Fruit fly (Drosophila melanogaster) whole organism, embryonic: ENCODE measurements around the gene abo.

Experiments used
- ATbp ChIP-seq: fragments of 200-800 bp; sonication (Bioruptor generic); optimal IDR thresholded peaks from 2 replicates; lab custom pipeline; 2017; ENCODE audit warnings: missing biosample characterization, mild to moderate bottlenecking, missing genetic modification characterization, missing genetic modification reagents
- BEAF-32 ChIP-seq: fragments of 200-800 bp; sonication (Bioruptor generic); optimal IDR thresholded peaks from 3 replicates; lab custom pipeline; 2017; ENCODE audit warnings: missing biosample characterization, missing genetic modification characterization, mild to moderate bottlenecking, moderate library complexity, missing genetic modification reagents
- Bgb ChIP-seq: fragments of 200-800 bp; sonication (Bioruptor generic); IDR thresholded peaks from 2 replicates; pipeline ENCODE4 v1.3.6; 2022; ENCODE audit warnings: missing biosample characterization, missing genetic modification characterization; ENCODE audit not compliant: partially characterized antibody
- CG10431 ChIP-seq: fragments of 200-800 bp; sonication (Bioruptor generic); optimal IDR thresholded peaks from 3 replicates; lab custom pipeline; 2018; ENCODE audit warnings: missing biosample characterization, mild to moderate bottlenecking, missing genetic modification characterization
- CG12299 ChIP-seq: fragments of 200-800 bp; sonication (Bioruptor generic); optimal IDR thresholded peaks from 2 replicates; lab custom pipeline; 2018; ENCODE audit warnings: missing biosample characterization, mild to moderate bottlenecking, missing genetic modification characterization
- CG12391 ChIP-seq: fragments of 200-800 bp; sonication (Bioruptor generic); optimal IDR thresholded peaks from 3 replicates; lab custom pipeline; 2018; ENCODE audit warnings: missing biosample characterization, mild to moderate bottlenecking, missing genetic modification characterization, moderate library complexity
- CG15514 ChIP-seq: fragments of 200-800 bp; sonication (Bioruptor generic); optimal IDR thresholded peaks from 3 replicates; lab custom pipeline; 2017; ENCODE audit warnings: missing biosample characterization, missing genetic modification characterization, mild to moderate bottlenecking, moderate library complexity, missing genetic modification reagents
- CG16813 ChIP-seq: fragments of 200-800 bp; sonication (Bioruptor generic); IDR thresholded peaks from 3 replicates; pipeline ENCODE4 v1.3.6; 2022; ENCODE audit warnings: missing biosample characterization, missing genetic modification characterization; ENCODE audit not compliant: partially characterized antibody
- CG17361 ChIP-seq: fragments of 200-800 bp; sonication (Bioruptor generic); IDR thresholded peaks from 3 replicates; pipeline ENCODE4 v1.3.6; 2022; ENCODE audit warnings: missing biosample characterization, missing genetic modification characterization
- CG2120 ChIP-seq: fragments of 200-800 bp; sonication (Bioruptor generic); optimal IDR thresholded peaks from 3 replicates; lab custom pipeline; 2016; ENCODE audit warnings: missing biosample characterization, missing genetic modification characterization
- CG30020 ChIP-seq: fragments of 200-800 bp; optimal IDR thresholded peaks from 2 replicates; lab custom pipeline; 2019; ENCODE audit warnings: missing biosample characterization, mild to moderate bottlenecking, missing genetic modification characterization, moderate library complexity
- CG30403 ChIP-seq: fragments of 200-800 bp; sonication (Bioruptor generic); optimal IDR thresholded peaks from 3 replicates; lab custom pipeline; 2016; ENCODE audit warnings: missing biosample characterization, missing genetic modification characterization
- CG31365 ChIP-seq: fragments of 200-800 bp; sonication (Bioruptor generic); optimal IDR thresholded peaks from 2 replicates; lab custom pipeline; 2018; ENCODE audit warnings: missing biosample characterization, mild to moderate bottlenecking, missing genetic modification characterization
- CG3281 ChIP-seq: fragments of 200-800 bp; sonication (Bioruptor generic); optimal IDR thresholded peaks from 3 replicates; lab custom pipeline; 2017; ENCODE audit warnings: missing biosample characterization, mild to moderate bottlenecking, missing genetic modification characterization
- CG3995 ChIP-seq: fragments of 200-800 bp; sonication (Bioruptor generic); optimal IDR thresholded peaks from 3 replicates; lab custom pipeline; 2016; ENCODE audit warnings: missing biosample characterization, missing genetic modification characterization
- CG4617 ChIP-seq: fragments of 200-800 bp; sonication (Bioruptor generic); optimal IDR thresholded peaks from 3 replicates; lab custom pipeline; 2016; ENCODE audit warnings: missing biosample characterization, missing genetic modification characterization, borderline replicate concordance
- CG6791 ChIP-seq: fragments of 200-800 bp; sonication (Bioruptor generic); IDR thresholded peaks from 3 replicates; pipeline ENCODE4 v1.3.6; 2022; ENCODE audit warnings: missing biosample characterization, missing genetic modification characterization; ENCODE audit not compliant: partially characterized antibody
- CG7928 ChIP-seq: fragments of 200-800 bp; sonication (Bioruptor generic); optimal IDR thresholded peaks from 2 replicates; lab custom pipeline; 2017; ENCODE audit warnings: missing biosample characterization, mild to moderate bottlenecking, missing genetic modification characterization
- CG7963 ChIP-seq: fragments of 200-800 bp; sonication (Bioruptor generic); IDR thresholded peaks from 3 replicates; pipeline ENCODE4 v1.3.6; 2022; ENCODE audit warnings: missing biosample characterization, missing genetic modification characterization; ENCODE audit not compliant: partially characterized antibody
- CG9437 ChIP-seq: fragments of 200-800 bp; sonication (Bioruptor generic); optimal IDR thresholded peaks from 2 replicates; lab custom pipeline; 2018; ENCODE audit warnings: missing biosample characterization, mild to moderate bottlenecking, missing genetic modification characterization
- CG9797 ChIP-seq: fragments of 200-800 bp; sonication (Bioruptor generic); optimal IDR thresholded peaks from 3 replicates; lab custom pipeline; 2018; ENCODE audit warnings: missing biosample characterization, mild to moderate bottlenecking, missing genetic modification characterization
- Chrac-16 ChIP-seq: fragments of 200-800 bp; sonication (Bioruptor generic); optimal IDR thresholded peaks from 3 replicates; lab custom pipeline; 2016; ENCODE audit warnings: missing biosample characterization, missing genetic modification characterization
- D19B ChIP-seq: fragments of 200-800 bp; sonication (Bioruptor generic); optimal IDR thresholded peaks from 2 replicates; lab custom pipeline; 2017; ENCODE audit warnings: missing biosample characterization, mild to moderate bottlenecking, missing genetic modification characterization
- Dll ChIP-seq: fragments of 200-800 bp; sonication (Bioruptor generic); IDR thresholded peaks from 4 replicates; pipeline ENCODE4 v1.3.6; 2022; ENCODE audit warnings: missing biosample characterization, missing genetic modification characterization; ENCODE audit not compliant: partially characterized antibody
- Hr39 ChIP-seq: fragments of >200 bp; optimal IDR thresholded peaks from 2 replicates; lab custom pipeline; 2017
- Lhr ChIP-seq: fragments of 200-800 bp; sonication (Bioruptor generic); optimal IDR thresholded peaks from 3 replicates; lab custom pipeline; 2017; ENCODE audit warnings: mild to moderate bottlenecking, missing biosample characterization, missing genetic modification reagents, missing genetic modification characterization
- MESR4 ChIP-seq: fragments of 200-800 bp; sonication (Bioruptor generic); optimal IDR thresholded peaks from 2 replicates; lab custom pipeline; 2018; ENCODE audit warnings: missing biosample characterization, mild to moderate bottlenecking, missing genetic modification characterization, moderate library complexity
- Med ChIP-seq: fragments of 200-800 bp; sonication (Bioruptor generic); peaks from one replicate; lab custom pipeline; 2016; ENCODE audit warnings: missing biosample characterization, missing genetic modification characterization, mild to moderate bottlenecking, inconsistent platforms, moderate library complexity
- NC2β ChIP-seq: fragments of 200-800 bp; sonication (Bioruptor generic); optimal IDR thresholded peaks from 2 replicates; lab custom pipeline; 2016; ENCODE audit warnings: missing biosample characterization, missing genetic modification characterization
- ab ChIP-seq: fragments of 200-800 bp; sonication (Bioruptor generic); optimal IDR thresholded peaks from 2 replicates; lab custom pipeline; 2016; ENCODE audit warnings: missing biosample characterization, missing genetic modification characterization
- al ChIP-seq: fragments of 200-800 bp; sonication (Bioruptor generic); IDR thresholded peaks from 2 replicates; pipeline ENCODE4 v1.3.6; 2022; ENCODE audit warnings: missing biosample characterization, missing genetic modification characterization
- amos ChIP-seq: fragments of 200-800 bp; sonication (Bioruptor generic); IDR thresholded peaks from 2 replicates; pipeline ENCODE4 v1.3.6; 2022; ENCODE audit warnings: missing biosample characterization, missing genetic modification characterization; ENCODE audit not compliant: partially characterized antibody
- dati ChIP-seq: fragments of 200-800 bp; sonication (Bioruptor generic); IDR thresholded peaks from 2 replicates; pipeline ENCODE4 v1.3.6; 2022; ENCODE audit warnings: missing biosample characterization, missing genetic modification characterization
- gem ChIP-seq: fragments of 200-800 bp; sonication (Bioruptor generic); optimal IDR thresholded peaks from 2 replicates; lab custom pipeline; 2019; ENCODE audit warnings: missing biosample characterization, mild to moderate bottlenecking, missing genetic modification characterization, moderate library complexity
- gfzf ChIP-seq: fragments of 200-800 bp; sonication (Bioruptor generic); optimal IDR thresholded peaks from 2 replicates; lab custom pipeline; 2016; ENCODE audit warnings: missing biosample characterization, mild to moderate bottlenecking, missing genetic modification characterization, moderate library complexity
- grau ChIP-seq: fragments of 200-800 bp; optimal IDR thresholded peaks from 3 replicates; lab custom pipeline; 2019; ENCODE audit warnings: missing biosample characterization, mild to moderate bottlenecking, missing genetic modification characterization, moderate library complexity
- inv ChIP-seq: fragments of 200-800 bp; sonication (Bioruptor generic); IDR thresholded peaks from 2 replicates; pipeline ENCODE4 v1.3.6; 2022; ENCODE audit warnings: missing biosample characterization, missing genetic modification characterization; ENCODE audit not compliant: partially characterized antibody
- jumu ChIP-seq: fragments of 200-800 bp; sonication (Bioruptor generic); optimal IDR thresholded peaks from 3 replicates; lab custom pipeline; 2016; ENCODE audit warnings: missing biosample characterization, missing genetic modification characterization
- lilli ChIP-seq: fragments of 200-800 bp; sonication (Bioruptor generic); optimal IDR thresholded peaks from 3 replicates; lab custom pipeline; 2016; ENCODE audit warnings: missing biosample characterization, missing genetic modification characterization
- odd ChIP-seq: fragments of 200-800 bp; sonication (Bioruptor generic); optimal IDR thresholded peaks from 2 replicates; lab custom pipeline; 2017; ENCODE audit warnings: missing biosample characterization, mild to moderate bottlenecking, missing genetic modification characterization
- peb ChIP-seq: fragments of 200-800 bp; sonication (Bioruptor generic); IDR thresholded peaks from 2 replicates; pipeline ENCODE4 v1.3.6; 2022; ENCODE audit warnings: missing biosample characterization, missing genetic modification characterization
- pzg ChIP-seq: fragments of 200-800 bp; sonication (Bioruptor generic); optimal IDR thresholded peaks from 3 replicates; lab custom pipeline; 2018; ENCODE audit warnings: missing biosample characterization, mild to moderate bottlenecking, missing genetic modification characterization, moderate library complexity
- scrt ChIP-seq: fragments of 200-800 bp; sonication (Bioruptor generic); optimal IDR thresholded peaks from 2 replicates; lab custom pipeline; 2018; ENCODE audit warnings: missing biosample characterization, mild to moderate bottlenecking, missing genetic modification characterization, moderate library complexity
- stwl ChIP-seq: fragments of 200-800 bp; sonication (Bioruptor generic); optimal IDR thresholded peaks from 3 replicates; lab custom pipeline; 2018; ENCODE audit warnings: missing biosample characterization, mild to moderate bottlenecking, missing genetic modification characterization, moderate library complexity
- trem ChIP-seq: fragments of 200-800 bp; optimal IDR thresholded peaks from 3 replicates; lab custom pipeline; 2019; ENCODE audit warnings: missing biosample characterization, mild to moderate bottlenecking, missing genetic modification characterization, moderate library complexity

Gene abo

DNA sequence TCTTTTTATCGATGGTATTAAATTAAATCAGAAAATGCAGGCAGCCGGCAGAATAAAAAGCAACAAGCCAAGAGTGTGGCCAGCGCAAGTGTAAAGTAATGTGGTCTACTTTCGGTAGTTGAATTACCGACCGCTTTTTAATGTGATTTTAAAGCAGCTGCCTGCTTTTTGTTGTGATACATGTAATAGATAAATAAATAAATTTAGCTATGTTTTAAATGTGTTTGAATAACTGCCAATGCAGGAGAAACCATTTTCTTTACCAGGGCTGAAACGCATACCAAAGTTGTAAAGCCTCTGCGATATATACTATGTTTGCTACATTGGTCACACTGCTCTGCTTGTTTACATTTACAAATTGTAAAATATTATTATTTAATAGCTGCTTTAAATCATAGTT is 5.0 kb downstream of the abo start, which contains the start of the genes Tmem214 and YL-1 (continued):
- TF ChIP-seq stwl (tag; lab: Kevin White, UChicago) (peak; percentile 74), Dll (GFP tag; lab: Robert Waterston, UW) (peak; percentile 62; the same call in 1 of the 4 replicates), CG7928 (GFP tag; lab: Kevin White, UChicago) (peak; percentile 91), grau (peak; percentile 11), Med (GFP tag; lab: Kevin White, UChicago) (peak; percentile 61), D19B (GFP tag; lab: Kevin White, UChicago) (no peak), MESR4 (GFP tag; lab: Kevin White, UChicago) (peak; percentile 22), lilli (GFP tag; lab: Kevin White, UChicago) (peak; percentile 5), Bgb (GFP tag; lab: Robert Waterston, UW) (peak; percentile 42), CG2120 (GFP tag; lab: Kevin White, UChicago) (peak; percentile 6), CG4617 (GFP tag; lab: Kevin White, UChicago) (peak; percentile 95), scrt (GFP tag; lab: Kevin White, UChicago) (peak; percentile 93), CG31365 (no peak), CG3995 (GFP tag; lab: Kevin White, UChicago) (peak; percentile 17), ab (no peak), odd (no peak), jumu (GFP tag; lab: Kevin White, UChicago) (no peak), peb (GFP tag; lab: Robert Waterston, UW) (no peak), CG9437 (GFP tag; lab: Kevin White, UChicago) (no peak), CG30020 (tag; lab: Kevin White, UChicago) (peak; percentile 53), dati (GFP tag; lab: Robert Waterston, UW) (no peak), CG16813 (GFP tag; lab: Robert Waterston, UW) (peak; percentile 58), CG10431 (GFP tag; lab: Kevin White, UChicago) (no peak), amos (GFP tag; lab: Robert Waterston, UW) (peak; percentile 51), pzg (GFP tag; lab: Kevin White, UChicago) (peak; percentile 77), CG17361 (0 out of 3 replicates have a peak, but pooled peaks have one; percentile 28), NC2β (GFP tag; lab: Kevin White, UChicago) (peak; percentile 1), al (GFP tag; lab: Robert Waterston, UW) (no peak), CG15514 (GFP tag; lab: Kevin White, UChicago) (peak; percentile 28), CG3281 (GFP tag; lab: Kevin White, UChicago) (peak; percentile 42), ATbp (GFP tag; lab: Kevin White, UChicago) (no peak), inv (GFP tag; lab: Robert Waterston, UW) (peak; percentile 48; the same call in 1 of the 2 replicates), Chrac-16 (GFP tag; lab: Kevin White, UChicago) (no peak), CG12391 (tag; lab: Kevin White, UChicago) (peak; percentile 27), gem (peak; percentile 20), CG9797 (GFP tag; lab: Kevin White, UChicago) (peak; percentile 90), Lhr (GFP tag; lab: Kevin White, UChicago) (peak; percentile 43), CG6791 (peak; percentile 37; the same call in 1 of the 3 replicates), CG7963 (0 out of 3 replicates have a peak, but pooled peaks have one; percentile 23), BEAF-32 (GFP tag; lab: Kevin White, UChicago) (peak; percentile 79), Hr39 (lab: Kevin White, UChicago) (no peak), CG30403 (GFP tag; lab: Kevin White, UChicago) (peak; percentile 15), CG12299 (tag; lab: Kevin White, UChicago) (peak; percentile 8), trem (peak; percentile 78), gfzf (GFP tag; lab: Kevin White, UChicago) (peak; percentile 81)
- TF ChIP-seq, all 482 proteins: peak for 80
